Fruit fly (Drosophila melanogaster) whole organism, embryonic: ENCODE results near the gene Nab2.

Source experiments
- CG10462 ChIP-seq: fragments of 200-800 bp; sonication (Bioruptor generic); optimal IDR thresholded peaks from 2 replicates; lab custom pipeline; 2016; ENCODE audit warnings: missing biosample characterization, missing genetic modification characterization
- CG11093 ChIP-seq: fragments of 200-800 bp; sonication (Bioruptor generic); IDR thresholded peaks from 3 replicates; pipeline ENCODE4 v1.3.6; 2022; ENCODE audit warnings: missing biosample characterization, missing genetic modification characterization
- CG11723 ChIP-seq: fragments of 200-800 bp; sonication (Bioruptor generic); optimal IDR thresholded peaks from 2 replicates; lab custom pipeline; 2017; ENCODE audit warnings: missing biosample characterization, mild to moderate bottlenecking, missing genetic modification characterization
- CG14050 ChIP-seq: fragments of 200-800 bp; sonication (Bioruptor generic); IDR thresholded peaks from 3 replicates; pipeline ENCODE4 v1.3.6; 2022; ENCODE audit warnings: missing biosample characterization, missing genetic modification characterization
- CG17186 ChIP-seq: fragments of 200-800 bp; sonication (Bioruptor generic); optimal IDR thresholded peaks from 3 replicates; lab custom pipeline; 2017; ENCODE audit warnings: missing biosample characterization, missing genetic modification reagents, missing genetic modification characterization
- CG31224 ChIP-seq: fragments of 200-800 bp; sonication (Bioruptor generic); IDR thresholded peaks from 2 replicates; pipeline ENCODE4 v1.3.6; 2022; ENCODE audit warnings: missing biosample characterization, missing genetic modification characterization
- CG3407 ChIP-seq: fragments of 200-800 bp; sonication (Bioruptor generic); optimal IDR thresholded peaks from 2 replicates; lab custom pipeline; 2018; ENCODE audit warnings: missing biosample characterization, mild to moderate bottlenecking, missing genetic modification characterization
- CG4404 ChIP-seq: fragments of 200-800 bp; sonication (Bioruptor generic); IDR thresholded peaks from 2 replicates; pipeline ENCODE4 v1.3.6; 2022; ENCODE audit warnings: missing biosample characterization, missing genetic modification characterization
- CG4820 ChIP-seq: fragments of 200-800 bp; sonication (Bioruptor generic); optimal IDR thresholded peaks from 3 replicates; lab custom pipeline; 2016; ENCODE audit warnings: missing biosample characterization, missing genetic modification characterization
- CG5180 ChIP-seq: fragments of 200-800 bp; sonication (Bioruptor generic); optimal IDR thresholded peaks from 3 replicates; lab custom pipeline; 2017; ENCODE audit warnings: missing biosample characterization, missing genetic modification characterization, mild to moderate bottlenecking, moderate library complexity, missing genetic modification reagents
- CG5953 ChIP-seq: fragments of 200-800 bp; sonication (Bioruptor generic); IDR thresholded peaks from 2 replicates; pipeline ENCODE4 v1.3.6; 2022; ENCODE audit warnings: missing biosample characterization, missing genetic modification characterization
- CG6272 ChIP-seq: fragments of 200-800 bp; sonication (Bioruptor generic); IDR thresholded peaks from 2 replicates; pipeline ENCODE4 v1.3.6; 2022; ENCODE audit warnings: missing biosample characterization, missing genetic modification characterization
- CG6791 ChIP-seq: fragments of 200-800 bp; sonication (Bioruptor generic); IDR thresholded peaks from 3 replicates; pipeline ENCODE4 v1.3.6; 2022; ENCODE audit warnings: missing biosample characterization, missing genetic modification characterization; ENCODE audit not compliant: partially characterized antibody
- CG7963 ChIP-seq: fragments of 200-800 bp; sonication (Bioruptor generic); IDR thresholded peaks from 3 replicates; pipeline ENCODE4 v1.3.6; 2022; ENCODE audit warnings: missing biosample characterization, missing genetic modification characterization; ENCODE audit not compliant: partially characterized antibody
- CG8359 ChIP-seq: fragments of 200-800 bp; sonication (Bioruptor generic); optimal IDR thresholded peaks from 2 replicates; lab custom pipeline; 2017; ENCODE audit warnings: missing biosample characterization, mild to moderate bottlenecking, missing genetic modification characterization, borderline replicate concordance
- CG8924 ChIP-seq: fragments of 200-800 bp; optimal IDR thresholded peaks from 3 replicates; lab custom pipeline; 2019; ENCODE audit warnings: missing biosample characterization, mild to moderate bottlenecking, missing genetic modification characterization, moderate library complexity
- CG9817 ChIP-seq: fragments of 200-800 bp; sonication (Bioruptor generic); optimal IDR thresholded peaks from 2 replicates; lab custom pipeline; 2018; ENCODE audit warnings: missing biosample characterization, mild to moderate bottlenecking, missing genetic modification characterization, moderate library complexity
- Chrac-16 ChIP-seq: fragments of 200-800 bp; sonication (Bioruptor generic); optimal IDR thresholded peaks from 3 replicates; lab custom pipeline; 2016; ENCODE audit warnings: missing biosample characterization, missing genetic modification characterization
- CkIIα-i1 ChIP-seq: fragments of 200-800 bp; sonication (Bioruptor generic); IDR thresholded peaks from 2 replicates; pipeline ENCODE4 v1.3.6; 2022; ENCODE audit warnings: missing biosample characterization, missing genetic modification characterization
- Dbx ChIP-seq: fragments of 200-800 bp; sonication (Bioruptor generic); IDR thresholded peaks from 3 replicates; pipeline ENCODE4 v1.3.6; 2022; ENCODE audit warnings: missing biosample characterization, missing genetic modification characterization
- Deaf1 ChIP-seq: fragments of 200-800 bp; optimal IDR thresholded peaks from 3 replicates; lab custom pipeline; 2019; ENCODE audit warnings: missing biosample characterization, mild to moderate bottlenecking, missing genetic modification characterization, moderate library complexity
- Drgx ChIP-seq: fragments of 200-800 bp; sonication (Bioruptor generic); IDR thresholded peaks from 2 replicates; pipeline ENCODE4 v1.3.6; 2022; ENCODE audit warnings: missing biosample characterization, missing genetic modification characterization
- ERR ChIP-seq: fragments of 200-800 bp; sonication (Bioruptor generic); optimal IDR thresholded peaks from 2 replicates; lab custom pipeline; 2016; ENCODE audit warnings: missing biosample characterization, missing genetic modification characterization
- Eip74EF ChIP-seq, 2 experiments: fragments of 200-800 bp in 1 of 2; fragments of >200 bp in 1 of 2; sonication (Bioruptor generic) in 1 of 2; optimal IDR thresholded peaks; 2 replicates each; lab custom pipeline; 2017 to 2019; ENCODE audit warnings: missing biosample characterization in 2 of 2, missing genetic modification characterization in 2 of 2, mild to moderate bottlenecking in 1 of 2, moderate library complexity in 1 of 2
- Hand ChIP-seq: fragments of 200-800 bp; sonication (Bioruptor generic); optimal IDR thresholded peaks from 2 replicates; lab custom pipeline; 2017; ENCODE audit warnings: mild to moderate bottlenecking, missing biosample characterization, missing genetic modification reagents, missing genetic modification characterization
- Hmx ChIP-seq: fragments of 200-800 bp; sonication (Bioruptor generic); optimal IDR thresholded peaks from 2 replicates; lab custom pipeline; 2016; ENCODE audit warnings: missing biosample characterization, missing genetic modification characterization
- Lim3 ChIP-seq: fragments of 200-800 bp; sonication (Bioruptor generic); IDR thresholded peaks from 2 replicates; pipeline ENCODE4 v1.3.6; 2022; ENCODE audit warnings: missing biosample characterization, missing genetic modification characterization
- NC2α ChIP-seq: fragments of 200-800 bp; sonication (Bioruptor generic); optimal IDR thresholded peaks from 2 replicates; lab custom pipeline; 2016; ENCODE audit warnings: missing biosample characterization, missing genetic modification characterization
- Ptx1 ChIP-seq: fragments of 200-800 bp; sonication (Bioruptor generic); IDR thresholded peaks from 2 replicates; pipeline ENCODE4 v1.3.6; 2022; ENCODE audit warnings: missing biosample characterization, missing genetic modification characterization
- Ravus ChIP-seq: fragments of 200-800 bp; sonication (Bioruptor generic); IDR thresholded peaks from 2 replicates; pipeline ENCODE4 v1.3.6; 2022; ENCODE audit warnings: missing biosample characterization, missing genetic modification characterization
- Side ChIP-seq: fragments of 200-800 bp; sonication (Bioruptor generic); optimal IDR thresholded peaks from 2 replicates; lab custom pipeline; 2016; ENCODE audit warnings: missing biosample characterization, missing genetic modification characterization
- ab ChIP-seq: fragments of 200-800 bp; sonication (Bioruptor generic); optimal IDR thresholded peaks from 2 replicates; lab custom pipeline; 2016; ENCODE audit warnings: missing biosample characterization, missing genetic modification characterization
- bbx ChIP-seq: fragments of 200-800 bp; sonication (Bioruptor generic); IDR thresholded peaks from 2 replicates; pipeline ENCODE4 v1.3.6; 2022; ENCODE audit warnings: missing biosample characterization, missing genetic modification characterization; ENCODE audit not compliant: partially characterized antibody
- chm ChIP-seq: fragments of 200-800 bp; sonication (Bioruptor generic); IDR thresholded peaks from 2 replicates; pipeline ENCODE4 v1.3.6; 2022; ENCODE audit warnings: missing biosample characterization, missing genetic modification characterization
- crol ChIP-seq: fragments of 200-800 bp; sonication (Bioruptor generic); IDR thresholded peaks from 2 replicates; pipeline ENCODE4 v1.3.6; 2022; ENCODE audit warnings: missing biosample characterization, missing genetic modification characterization
- fd102C ChIP-seq: fragments of 200-800 bp; sonication (Bioruptor generic); optimal IDR thresholded peaks from 2 replicates; lab custom pipeline; 2018; ENCODE audit warnings: missing biosample characterization, mild to moderate bottlenecking, missing genetic modification characterization, moderate library complexity
- fru ChIP-seq: fragments of >200 bp; optimal IDR thresholded peaks from 2 replicates; lab custom pipeline; 2017
- nerfin-2 ChIP-seq: fragments of 200-800 bp; sonication (Bioruptor generic); IDR thresholded peaks from 2 replicates; pipeline ENCODE4 v1.3.6; 2022; ENCODE audit warnings: missing biosample characterization, missing genetic modification characterization; ENCODE audit not compliant: partially characterized antibody
- otp ChIP-seq: fragments of 200-800 bp; sonication (Bioruptor generic); IDR thresholded peaks from 3 replicates; pipeline ENCODE4, ENCODE4 v1.3.6; 2022; ENCODE audit warnings: missing biosample characterization, missing genetic modification characterization
- pfk ChIP-seq: fragments of 200-800 bp; sonication (Bioruptor generic); optimal IDR thresholded peaks from 2 replicates; lab custom pipeline; 2018; ENCODE audit warnings: missing biosample characterization, mild to moderate bottlenecking, missing genetic modification characterization, moderate library complexity
- pho ChIP-seq: fragments of 200-800 bp; sonication (Bioruptor generic); optimal IDR thresholded peaks from 2 replicates; lab custom pipeline; 2016; ENCODE audit warnings: missing biosample characterization, missing genetic modification characterization
- pnt ChIP-seq: fragments of 200-800 bp; sonication (Bioruptor generic); optimal IDR thresholded peaks from 3 replicates; lab custom pipeline; 2016; ENCODE audit warnings: missing biosample characterization, missing genetic modification characterization
- seq ChIP-seq: fragments of 200-800 bp; sonication (Bioruptor generic); IDR thresholded peaks from 2 replicates; pipeline ENCODE4 v1.3.6; 2022; ENCODE audit warnings: missing biosample characterization, missing genetic modification characterization
- sim ChIP-seq: fragments of 200-800 bp; sonication (Bioruptor generic); IDR thresholded peaks from 2 replicates; pipeline ENCODE4 v1.3.6; 2022; ENCODE audit warnings: missing biosample characterization, missing genetic modification characterization
- slbo ChIP-seq: fragments of 200-800 bp; sonication (Bioruptor generic); IDR thresholded peaks from 2 replicates; pipeline ENCODE4 v1.3.6; 2022; ENCODE audit warnings: missing biosample characterization, missing genetic modification characterization
- tio ChIP-seq: fragments of 200-800 bp; sonication (Bioruptor generic); optimal IDR thresholded peaks from 2 replicates; lab custom pipeline; 2017; ENCODE audit warnings: missing biosample characterization, missing genetic modification characterization, inconsistent platforms
- tup ChIP-seq: fragments of 200-800 bp; sonication (Bioruptor generic); optimal IDR thresholded peaks from 2 replicates; lab custom pipeline; 2016; ENCODE audit warnings: missing biosample characterization, mild to moderate bottlenecking, missing genetic modification characterization, moderate library complexity
- vfl ChIP-seq: fragments of 200-800 bp; sonication (Bioruptor generic); optimal IDR thresholded peaks from 2 replicates; lab custom pipeline; 2016; ENCODE audit warnings: missing biosample characterization, missing genetic modification characterization
- vvl ChIP-seq: fragments of 200-800 bp; sonication (Bioruptor generic); IDR thresholded peaks from 2 replicates; pipeline ENCODE4 v1.3.6; 2022; ENCODE audit warnings: missing biosample characterization, missing genetic modification characterization
- zfh1 ChIP-seq: fragments of 200-800 bp; sonication (Bioruptor generic); IDR thresholded peaks from 3 replicates; pipeline ENCODE4 v1.3.6; 2022; ENCODE audit warnings: missing biosample characterization, missing genetic modification characterization

The Nab2 gene

DNA sequence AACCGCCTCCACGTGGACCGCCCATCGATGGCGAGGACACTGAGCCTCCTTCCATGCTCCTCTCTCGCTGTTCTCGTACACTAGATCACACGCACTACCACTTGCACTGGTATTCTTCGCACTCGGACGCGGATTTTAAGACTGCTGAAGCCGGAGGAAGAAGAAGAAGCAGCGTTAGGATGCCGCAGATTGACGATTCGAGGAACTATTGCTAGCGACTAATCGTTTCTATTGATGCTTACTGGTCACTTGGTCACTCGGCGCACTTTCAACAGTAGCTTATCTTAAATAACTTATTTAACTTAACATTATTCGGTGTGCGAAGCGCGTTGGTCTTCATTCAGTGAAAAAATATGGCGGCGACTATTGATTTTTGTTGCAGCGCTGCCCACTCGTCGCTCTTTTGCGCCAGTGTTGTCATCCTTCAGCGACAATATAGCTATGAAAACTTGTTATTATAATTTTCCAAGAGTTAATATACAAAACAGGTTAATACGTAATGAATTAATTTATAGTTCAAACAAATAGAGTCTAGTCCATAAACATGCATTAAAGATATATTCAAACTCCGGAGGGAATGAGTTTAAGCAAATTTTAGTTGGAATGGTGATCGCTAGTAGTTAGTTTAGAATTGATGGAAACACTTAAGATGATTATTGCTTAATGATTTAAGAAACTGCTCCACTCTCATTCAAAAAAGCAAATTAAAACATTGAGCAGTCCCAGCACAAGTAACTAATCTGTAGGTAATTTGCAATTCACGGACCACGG, 30.4 kb upstream of the Nab2 start, which contains the start of the genes CG5746 and CG6454 (continued):
- TF ChIP-seq tio: no peak
- TF ChIP-seq CG4820: peak; percentile 55
- TF ChIP-seq chm (GFP tag; lab: Robert Waterston, UW): no peak
- TF ChIP-seq CG6791 (GFP tag; lab: Robert Waterston, UW): no peak; the same call in 2 of the 3 replicates
- no peak for TF ChIP-seq bbx (GFP tag; lab: Robert Waterston, UW)
- no peak for TF ChIP-seq Eip74EF (GFP tag; optimal IDR thresholded peaks at IDR 0.05; lab: Kevin White, UChicago)
- no peak for TF ChIP-seq CG7963
- TF ChIP-seq CG9817 (tag; lab: Kevin White, UChicago): no peak
- no peak for TF ChIP-seq CG14050
- peak; percentile 69 for TF ChIP-seq CG17186 (GFP tag; lab: Kevin White, UChicago)
- no peak for TF ChIP-seq tup
- TF ChIP-seq Drgx (GFP tag; lab: Robert Waterston, UW): no peak
- peak; percentile 20 for TF ChIP-seq vfl
- peak; percentile 14 for TF ChIP-seq pnt
- no peak; the same call in 1 of the 2 replicates for TF ChIP-seq vvl
- no peak for TF ChIP-seq Deaf1 (tag; lab: Kevin White, UChicago)
- TF ChIP-seq slbo (GFP tag; lab: Robert Waterston, UW): peak; percentile 70
- TF ChIP-seq NC2α (GFP tag; lab: Kevin White, UChicago): peak; percentile 29
- TF ChIP-seq CG11093 (GFP tag; lab: Robert Waterston, UW): no peak
- no peak for TF ChIP-seq CkIIα-i1 (GFP tag; lab: Robert Waterston, UW)
- no peak for TF ChIP-seq fd102C (GFP tag; lab: Kevin White, UChicago)
- TF ChIP-seq Lim3 (GFP tag; lab: Robert Waterston, UW): no peak
- TF ChIP-seq zfh1 (GFP tag; lab: Robert Waterston, UW): peak; percentile 35; the same call in 1 of the 3 replicates
- no peak; the same call in 1 of the 2 replicates for TF ChIP-seq CG31224
- peak; percentile 72 for TF ChIP-seq CG8924
- TF ChIP-seq CG11723 (GFP tag; lab: Kevin White, UChicago): no peak
- TF ChIP-seq Side (GFP tag; lab: Kevin White, UChicago): peak; percentile 28
- no peak for TF ChIP-seq CG10462 (GFP tag; lab: Kevin White, UChicago)
- TF ChIP-seq Chrac-16: peak; percentile 64
- TF ChIP-seq CG5953 (GFP tag; lab: Robert Waterston, UW): no peak
- no peak for TF ChIP-seq CG4404 (GFP tag; lab: Robert Waterston, UW)
- no peak for TF ChIP-seq Ravus (GFP tag; lab: Robert Waterston, UW)
- peak; percentile 61 for TF ChIP-seq Ptx1 (GFP tag; lab: Robert Waterston, UW)
- TF ChIP-seq Dbx (GFP tag; lab: Robert Waterston, UW): 0 out of 3 replicates have a peak, but pooled peaks have one; percentile 48
- no peak for TF ChIP-seq pfk
- no peak for TF ChIP-seq seq
- TF ChIP-seq Hmx (GFP tag; lab: Kevin White, UChicago): no peak
- no peak for TF ChIP-seq nerfin-2 (GFP tag; lab: Robert Waterston, UW)
- TF ChIP-seq Hand (GFP tag; lab: Kevin White, UChicago): no peak
- TF ChIP-seq ab (GFP tag; lab: Kevin White, UChicago): no peak
- no peak for TF ChIP-seq crol (GFP tag; lab: Robert Waterston, UW)
- TF ChIP-seq fru (lab: Kevin White, UChicago): no peak
- TF ChIP-seq pho (GFP tag; lab: Kevin White, UChicago): peak; percentile 77
- no peak for TF ChIP-seq otp
- no peak for TF ChIP-seq CG5180 (GFP tag; lab: Kevin White, UChicago)
- no peak for TF ChIP-seq CG8359 (GFP tag; lab: Kevin White, UChicago)
- TF ChIP-seq sim (GFP tag; lab: Robert Waterston, UW): no peak
- TF ChIP-seq CG3407 (GFP tag; lab: Kevin White, UChicago): no peak
- no peak for TF ChIP-seq ERR
- 0 out of 2 replicates have a peak, but pooled peaks have one; percentile 32 for TF ChIP-seq CG6272 (GFP tag; lab: Robert Waterston, UW)
